Worm (Caenorhabditis elegans): ENCODE measurements around the gene scl-20.
"Not testable (repeated sequence)": the region's sequence is repeated elsewhere in the genome, so short reads cannot be mapped to it uniquely, and the experiment has no call there.

The scl-20 gene

DNA sequence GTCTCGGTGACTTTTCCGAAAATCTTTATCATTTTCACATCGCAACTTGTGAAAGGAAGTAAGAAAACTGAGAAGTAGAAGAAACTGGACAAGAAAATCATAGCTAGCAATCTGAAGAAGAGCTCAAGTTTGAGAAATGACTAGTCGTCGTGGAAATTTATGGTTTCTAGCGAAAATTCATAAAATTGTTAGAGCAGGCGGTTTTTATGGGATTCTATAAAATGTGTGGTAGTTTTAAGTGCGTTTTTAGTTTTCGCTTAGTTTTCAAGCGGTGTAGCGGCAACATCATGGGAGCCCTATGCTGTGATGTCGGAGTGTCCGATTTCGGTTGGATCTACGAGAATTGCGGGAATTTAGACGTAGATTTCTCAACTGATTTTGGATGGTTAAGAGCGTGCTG lies 20.0 kb upstream of the scl-20 start, which contains the start of gene clec-254:
clec-254 (minus strand) TSS at position 101 of the 400 bp plus-strand sequence.
- TF ChIP-seq Y53F4B.3 (GFP tag; IDR thresholded peaks at IDR 0.05); B0336.3 (GFP tag; IDR thresholded peaks at IDR 0.05); ZK185.1 (tag; optimal IDR thresholded peaks at IDR 0.05; ENCODE audit: poor library complexity, severe bottlenecking): not testable (repeated sequence)

ce11 chrV:18753036-18753435 lies 18.8 kb upstream of the scl-20 start, which contains the start of gene F11D11.6:
F11D11.6 (minus strand) TSS chrV:18753136.
- no peak for TF ChIP-seq T07F8.4 (tag; optimal IDR thresholded peaks at IDR 0.05)
- TF ChIP-seq him-1 (tag; optimal IDR thresholded peaks at IDR 0.05), result no peak
- no peak for TF ChIP-seq sea-2 (GFP tag; IDR thresholded peaks at IDR 0.05)
- no peak for TF ChIP-seq Y67H2A.10 (GFP tag; conservative IDR thresholded peaks at IDR 0.05)
- TF ChIP-seq ekl-4 (GFP tag; IDR thresholded peaks at IDR 0.05), result no peak
- TF ChIP-seq lir-1 (GFP tag; conservative IDR thresholded peaks at IDR 0.05), result no peak
- TF ChIP-seq F39B2.1 (GFP tag; IDR thresholded peaks at IDR 0.05), result no peak
- TF ChIP-seq madf-6 (GFP tag; IDR thresholded peaks at IDR 0.05), result no peak
- TF ChIP-seq cebp-2 (GFP tag; IDR thresholded peaks at IDR 0.05), result no peak
- TF ChIP-seq Y79H2A.3 (GFP tag; conservative IDR thresholded peaks at IDR 0.05), result no peak
- no peak for TF ChIP-seq sptf-2 (GFP tag; optimal IDR thresholded peaks at IDR 0.05)
- no peak for TF ChIP-seq ztf-25 (GFP tag; IDR thresholded peaks at IDR 0.05)
- no peak for TF ChIP-seq Y53F4B.3 (GFP tag; IDR thresholded peaks at IDR 0.05)
- no peak for TF ChIP-seq nhr-90 (tag; optimal IDR thresholded peaks at IDR 0.05)
- TF ChIP-seq lin-26 (GFP tag; IDR thresholded peaks at IDR 0.05), result no peak
- no peak for TF ChIP-seq gei-17 (GFP tag; optimal IDR thresholded peaks at IDR 0.05)
- no peak for TF ChIP-seq aptf-2 (GFP tag; conservative IDR thresholded peaks at IDR 0.05)
- TF ChIP-seq egl-44 (GFP tag; IDR thresholded peaks at IDR 0.05), result no peak

- TF ChIP-seq nfya-1 (tag; optimal IDR thresholded peaks at IDR 0.05; ENCODE audit: borderline replicate concordance, insufficient read depth) (no peak), attf-3 (GFP tag; conservative IDR thresholded peaks at IDR 0.05) (no peak), ztf-6 (GFP tag; IDR thresholded peaks at IDR 0.05) (no peak), lsl-1 (GFP tag; optimal IDR thresholded peaks at IDR 0.05) (no peak)
Observed at ce11 chrV:18750445-18750844, 16.2 kb upstream of the scl-20 start, which contains the start of the genes F11D11.21 and F11D11.12. F11D11.21 (minus strand) TSS chrV:18750545. F11D11.12 (minus strand) TSS chrV:18750682.

ce11 chrV:18748726-18749125 lies 14.4 kb upstream of the scl-20 start, which contains the start of gene clec-252:
clec-252 (minus strand) TSS chrV:18748826.
- TF ChIP-seq hlh-12 (tag; optimal IDR thresholded peaks at IDR 0.05), result no peak
- no peak for TF ChIP-seq B0261.1 (tag; optimal IDR thresholded peaks at IDR 0.05)
- TF ChIP-seq egl-18 (GFP tag; IDR thresholded peaks at IDR 0.05), result no peak
- TF ChIP-seq ztf-25 (GFP tag; IDR thresholded peaks at IDR 0.05), result no peak
- TF ChIP-seq F37B4.10 (GFP tag; IDR thresholded peaks at IDR 0.05), result no peak
- no peak for TF ChIP-seq Y95B8A.8 (GFP tag; IDR thresholded peaks at IDR 0.05)
- TF ChIP-seq madf-10 (tag; optimal IDR thresholded peaks at IDR 0.05), result no peak
- no peak for TF ChIP-seq C06A6.2 (GFP tag; conservative IDR thresholded peaks at IDR 0.05)
- no peak for TF ChIP-seq mes-4 (tag; optimal IDR thresholded peaks at IDR 0.05)
- no peak for TF ChIP-seq ceh-40 (GFP tag; IDR thresholded peaks at IDR 0.05)
- TF ChIP-seq ama-1 (optimal IDR thresholded peaks at IDR 0.05), result no peak
- no peak for TF ChIP-seq ama-1 (GFP tag; optimal IDR thresholded peaks at IDR 0.05)
- TF ChIP-seq repo-1 (tag; optimal IDR thresholded peaks at IDR 0.05), result no peak
- TF ChIP-seq Y56A3A.18 (GFP tag; IDR thresholded peaks at IDR 0.05), result no peak
- TF ChIP-seq let-607 (tag; optimal IDR thresholded peaks at IDR 0.05), result no peak
- no peak for TF ChIP-seq rpc-1 (optimal IDR thresholded peaks at IDR 0.05)
- TF ChIP-seq rpc-1 (tag; optimal IDR thresholded peaks at IDR 0.05), result no peak
- TF ChIP-seq dpff-1 (tag; optimal IDR thresholded peaks at IDR 0.05), result no peak
- TF ChIP-seq Y67H2A.10 (GFP tag; conservative IDR thresholded peaks at IDR 0.05), result no peak
- TF ChIP-seq snpc-1.3 (tag; optimal IDR thresholded peaks at IDR 0.05; ENCODE audit: insufficient read depth), result no peak
- TF ChIP-seq ccch-3 (GFP tag; optimal IDR thresholded peaks at IDR 0.05), result no peak
